Fruit fly (Drosophila melanogaster) whole organism, wandering third instar larva: Measurements from ENCODE around the gene Fdx2.

Experiments used
- pan ChIP-seq: fragments of >200 bp; optimal IDR thresholded peaks from 2 replicates; lab custom pipeline; 2017
- psq ChIP-seq: fragments of 200-800 bp; sonication (Bioruptor generic); optimal IDR thresholded peaks from 3 replicates; lab custom pipeline; 2017; ENCODE audit warnings: missing biosample characterization, mild to moderate bottlenecking, missing genetic modification characterization, moderate library complexity

DNA sequence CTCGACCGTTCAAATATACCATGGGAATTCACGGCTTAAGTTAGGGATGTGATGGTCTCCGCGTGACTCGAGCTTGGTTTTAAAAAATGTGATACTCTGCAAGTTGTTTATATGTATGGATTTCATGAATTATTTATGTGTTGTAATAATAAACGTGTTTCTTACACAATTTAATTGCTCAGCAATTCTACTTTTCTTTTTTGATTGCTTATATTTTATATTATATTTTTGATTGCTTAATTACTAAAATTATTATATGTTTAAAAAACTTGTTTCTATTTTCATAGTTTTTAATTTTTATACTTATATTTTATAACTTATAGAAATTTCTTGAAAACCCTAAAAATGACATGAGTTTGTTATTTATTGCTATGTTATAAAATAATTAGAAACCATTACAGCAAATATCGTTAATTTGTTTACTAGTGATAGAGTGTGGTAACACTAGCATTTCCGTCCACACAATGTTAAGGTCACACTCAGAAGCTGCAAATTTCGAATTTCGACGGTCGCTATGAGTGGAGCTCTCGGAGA lies 37.9 kb upstream of the Fdx2 start, which contains the start of the genes ago and CG1265:
- peak; percentile 9 for TF ChIP-seq psq (GFP tag; lab: Kevin White, UChicago)
- no peak for TF ChIP-seq pan (lab: Kevin White, UChicago)
